Worm (Caenorhabditis elegans) whole organism, L4 larva: ENCODE measurements around the gene F09E5.8.

Source experiments
- D1046.2 ChIP-seq: fragments of 200-800 bp; sonication (Bioruptor generic); IDR thresholded peaks from 2 replicates; pipeline ENCODE4 v1.3.6; 2022; ENCODE audit warnings: missing genetic modification characterization, missing compliant biosample characterization
- F10B5.3 ChIP-seq: sonication (generic microtip); optimal IDR thresholded peaks from 2 replicates; lab custom pipeline; 2016; ENCODE audit warnings: mild to moderate bottlenecking, missing genetic modification characterization, missing compliant biosample characterization
- T20F7.1 ChIP-seq: fragments of 200-800 bp; sonication (Bioruptor generic); optimal IDR thresholded peaks from 2 replicates; lab custom pipeline; 2018; ENCODE audit warnings: mild to moderate bottlenecking, missing genetic modification characterization, missing compliant biosample characterization
- ZK546.5 ChIP-seq, 2 experiments: sonication (generic microtip); optimal IDR thresholded peaks; 2 replicates each; lab custom pipeline; 2017; ENCODE audit warnings: missing biosample characterization in 2 of 2, missing genetic modification characterization in 2 of 2
- aha-1 ChIP-seq: fragments of 150-350 bp; peaks from one replicate; lab custom pipeline; 2014; ENCODE audit warnings: missing biosample characterization, missing genetic modification characterization
- ama-1 ChIP-seq: fragments of 150-350 bp; optimal IDR thresholded peaks from 2 replicates; lab custom pipeline; 2014; ENCODE audit warnings: inconsistent platforms, mixed read lengths
- arid-1 ChIP-seq: fragments of 200-800 bp; sonication (Bioruptor generic); conservative IDR thresholded peaks from 2 replicates; pipeline ENCODE4 v1.3.6; 2022; ENCODE audit warnings: missing genetic modification reagents, missing genetic modification characterization, missing compliant biosample characterization
- attf-4 ChIP-seq: sonication (generic microtip); optimal IDR thresholded peaks from 3 replicates; lab custom pipeline; 2017; ENCODE audit warnings: missing biosample characterization, missing genetic modification characterization
- ceh-20 ChIP-seq: fragments of 200-800 bp; sonication (Bioruptor generic); IDR thresholded peaks from 2 replicates; pipeline ENCODE4 v1.3.6; 2022; ENCODE audit warnings: missing genetic modification reagents, missing genetic modification characterization, missing compliant biosample characterization
- ceh-82 ChIP-seq: sonication (generic microtip); optimal IDR thresholded peaks from 2 replicates; lab custom pipeline; 2017; ENCODE audit warnings: missing biosample characterization, missing genetic modification characterization
- ces-1 ChIP-seq: fragments of 150-350 bp; sonication (generic microtip); optimal IDR thresholded peaks from 4 replicates; lab custom pipeline; 2014; ENCODE audit warnings: missing biosample characterization, missing genetic modification reagents, missing genetic modification characterization
- daf-12 ChIP-seq: fragments of 150-350 bp; optimal IDR thresholded peaks from 2 replicates; lab custom pipeline; 2014; ENCODE audit warnings: missing biosample characterization, missing genetic modification reagents, missing genetic modification characterization
- daf-19 ChIP-seq: fragments of 200-800 bp; sonication (Bioruptor generic); conservative IDR thresholded peaks from 2 replicates; pipeline ENCODE4 v1.3.6; 2022; ENCODE audit warnings: missing genetic modification characterization, missing compliant biosample characterization
- dmd-6 ChIP-seq: fragments of 200-800 bp; sonication (Bioruptor generic); IDR thresholded peaks from 2 replicates; pipeline ENCODE4 v1.3.6; 2022; ENCODE audit warnings: missing genetic modification reagents, missing genetic modification characterization, missing compliant biosample characterization
- dpl-1 ChIP-seq: fragments of 150-350 bp; optimal IDR thresholded peaks from 2 replicates; lab custom pipeline; 2014; ENCODE audit warnings: missing biosample characterization, missing genetic modification reagents, missing genetic modification characterization
- dve-1 ChIP-seq: sonication (generic microtip); optimal IDR thresholded peaks from 2 replicates; lab custom pipeline; 2017; ENCODE audit warnings: antibody characterized with exemption, mild to moderate bottlenecking, missing genetic modification characterization, missing compliant biosample characterization; ENCODE audit not compliant: insufficient read depth
- hif-1 ChIP-seq, 2 experiments: sonication (generic microtip); optimal IDR thresholded peaks; 2 replicates each; lab custom pipeline; 2016 to 2017; ENCODE audit warnings: missing compliant biosample characterization in 2 of 2, missing genetic modification characterization in 2 of 2, missing genetic modification reagents in 2 of 2, missing genotype in 2 of 2, mild to moderate bottlenecking in 1 of 2
- hlh-11 ChIP-seq: fragments of 200-800 bp; sonication (Bioruptor generic); optimal IDR thresholded peaks from 2 replicates; lab custom pipeline; 2018; ENCODE audit warnings: mild to moderate bottlenecking, missing genetic modification characterization, missing compliant biosample characterization
- hlh-30 ChIP-seq: sonication (generic microtip); optimal IDR thresholded peaks from 2 replicates; lab custom pipeline; 2017; ENCODE audit warnings: antibody characterized with exemption, mild to moderate bottlenecking, missing genetic modification characterization, missing compliant biosample characterization; ENCODE audit not compliant: insufficient read depth
- hmg-1.1 ChIP-seq: fragments of 200-800 bp; sonication (Bioruptor generic); IDR thresholded peaks from 2 replicates; pipeline ENCODE4 v1.3.6; 2022; ENCODE audit warnings: missing genetic modification reagents, missing genetic modification characterization, missing compliant biosample characterization
- jun-1 ChIP-seq: fragments of 150-350 bp; optimal IDR thresholded peaks from 2 replicates; lab custom pipeline; 2014; ENCODE audit warnings: missing biosample characterization, missing genetic modification reagents, missing genetic modification characterization
- lin-38 ChIP-seq: fragments of 200-800 bp; sonication (Bioruptor generic); IDR thresholded peaks from 2 replicates; pipeline ENCODE4 v1.3.6; 2022; ENCODE audit warnings: missing genetic modification reagents, missing genetic modification characterization, missing compliant biosample characterization
- mdl-1 ChIP-seq, 2 experiments: fragments of 150-350 bp in 1 of 2; sonication (generic microtip) in 1 of 2; optimal IDR thresholded peaks; 2 replicates each; lab custom pipeline; 2014 to 2017; ENCODE audit warnings: missing biosample characterization in 2 of 2, missing genetic modification characterization in 2 of 2
- mep-1 ChIP-seq: fragments of 150-350 bp; sonication (generic microtip); optimal IDR thresholded peaks from 3 replicates; lab custom pipeline; 2014; ENCODE audit warnings: missing biosample characterization, missing genetic modification characterization
- mes-2 ChIP-seq: sonication (generic microtip); optimal IDR thresholded peaks from 2 replicates; lab custom pipeline; 2016; ENCODE audit warnings: missing genotype, mild to moderate bottlenecking, missing genetic modification characterization, missing compliant biosample characterization; ENCODE audit not compliant: poor library complexity, severe bottlenecking
- mxl-3 ChIP-seq: fragments of 200-800 bp; sonication (Bioruptor generic); optimal IDR thresholded peaks from 2 replicates; lab custom pipeline; 2018; ENCODE audit warnings: mild to moderate bottlenecking, missing genetic modification characterization, missing compliant biosample characterization
- nhr-10 ChIP-seq: fragments of 150-350 bp; optimal IDR thresholded peaks from 2 replicates; lab custom pipeline; 2014; ENCODE audit warnings: missing biosample characterization, missing genetic modification characterization
- nhr-11 ChIP-seq: fragments of 150-350 bp; optimal IDR thresholded peaks from 2 replicates; lab custom pipeline; 2014; ENCODE audit warnings: missing biosample characterization, missing genetic modification characterization
- nhr-25 ChIP-seq: sonication (generic microtip); optimal IDR thresholded peaks from 2 replicates; lab custom pipeline; 2017; ENCODE audit warnings: missing genetic modification characterization, mild to moderate bottlenecking, missing compliant biosample characterization, antibody characterized with exemption, moderate library complexity, borderline replicate concordance; ENCODE audit not compliant: insufficient read depth
- nhr-28 ChIP-seq: fragments of 150-350 bp; optimal IDR thresholded peaks from 2 replicates; lab custom pipeline; 2014; ENCODE audit warnings: missing biosample characterization, missing genetic modification characterization
- nhr-41 ChIP-seq: fragments of 200-800 bp; sonication (Bioruptor generic); IDR thresholded peaks from 2 replicates; pipeline ENCODE4 v1.3.6; 2022; ENCODE audit warnings: missing genetic modification reagents, missing genetic modification characterization, missing compliant biosample characterization
- nhr-76 ChIP-seq: fragments of 150-350 bp; optimal IDR thresholded peaks from 2 replicates; lab custom pipeline; 2014; ENCODE audit warnings: missing biosample characterization, missing genetic modification characterization
- pha-4 ChIP-seq, 2 experiments: fragments of 150-350 bp in 1 of 2; fragments of 200-800 bp in 1 of 2; sonication (Bioruptor generic) in 1 of 2; IDR thresholded peaks in 1 of 2; optimal IDR thresholded peaks in 1 of 2; 2 replicates each; pipeline versions ENCODE4 v1.3.6 to Lab custom; 2014 to 2022; ENCODE audit warnings: missing genetic modification characterization in 2 of 2, missing genetic modification reagents in 2 of 2, missing biosample characterization in 1 of 2, missing compliant biosample characterization in 1 of 2
- pqm-1 ChIP-seq: sonication (generic microtip); optimal IDR thresholded peaks from 2 replicates; lab custom pipeline; 2017; ENCODE audit warnings: missing biosample characterization, missing genetic modification characterization
- rbr-2 ChIP-seq: sonication (generic microtip); optimal IDR thresholded peaks from 2 replicates; lab custom pipeline; 2016; ENCODE audit warnings: missing genotype, missing genetic modification characterization, missing compliant biosample characterization
- sdz-12 ChIP-seq: fragments of 200-800 bp; sonication (Bioruptor generic); optimal IDR thresholded peaks from 2 replicates; lab custom pipeline; 2018; ENCODE audit warnings: mild to moderate bottlenecking, missing genetic modification characterization, missing compliant biosample characterization
- set-16 ChIP-seq: fragments of 200-800 bp; sonication (Bioruptor generic); IDR thresholded peaks from 2 replicates; pipeline ENCODE4 v1.3.6; 2022; ENCODE audit warnings: missing genetic modification reagents, missing genetic modification characterization, missing compliant biosample characterization
- skn-1 ChIP-seq: fragments of 150-350 bp; optimal IDR thresholded peaks from 2 replicates; lab custom pipeline; 2014; ENCODE audit warnings: missing biosample characterization, missing genetic modification characterization
- spr-1 ChIP-seq: sonication (generic microtip); optimal IDR thresholded peaks from 2 replicates; lab custom pipeline; 2016; ENCODE audit warnings: mild to moderate bottlenecking, missing genetic modification characterization, missing compliant biosample characterization
- spr-3 ChIP-seq: fragments of 200-800 bp; sonication (Bioruptor generic); optimal IDR thresholded peaks from 2 replicates; lab custom pipeline; 2018; ENCODE audit warnings: mild to moderate bottlenecking, missing genetic modification characterization, missing compliant biosample characterization
- tra-1 ChIP-seq: fragments of 200-800 bp; sonication (Bioruptor generic); IDR thresholded peaks from 2 replicates; pipeline ENCODE4 v1.3.6; 2022; ENCODE audit warnings: missing genetic modification reagents, missing genetic modification characterization, missing compliant biosample characterization
- unc-130 ChIP-seq: sonication (generic microtip); optimal IDR thresholded peaks from 2 replicates; lab custom pipeline; 2016; ENCODE audit warnings: missing genetic modification reagents, missing genetic modification characterization, missing compliant biosample characterization
- unc-62 ChIP-seq, 3 experiments: fragments of 150-350 bp in 1 of 3; sonication (generic microtip); optimal IDR thresholded peaks in 2 of 3; peaks in 1 of 3; 1 replicate in 1 of 3; 2 replicates in 2 of 3; lab custom pipeline; 2014 to 2017; ENCODE audit warnings: missing biosample characterization in 3 of 3, missing genetic modification characterization in 3 of 3, missing genetic modification reagents in 3 of 3, missing genotype in 1 of 3
- zag-1 ChIP-seq: fragments of 150-350 bp; optimal IDR thresholded peaks from 2 replicates; lab custom pipeline; 2014; ENCODE audit warnings: missing biosample characterization, missing genetic modification characterization
- zip-2 ChIP-seq: fragments of 150-350 bp; optimal IDR thresholded peaks from 2 replicates; lab custom pipeline; 2014; ENCODE audit warnings: missing biosample characterization, missing genetic modification characterization
- ztf-11 ChIP-seq: fragments of 150-350 bp; optimal IDR thresholded peaks from 2 replicates; lab custom pipeline; 2014; ENCODE audit warnings: missing biosample characterization, missing genetic modification characterization

F09E5.8 gene

ce11 chrII:5336035-5336376, 14.5 kb upstream of the F09E5.8 start (continued):
- no peak for TF ChIP-seq T20F7.1 (GFP tag; lab: Kevin White, UChicago)
- TF ChIP-seq, all 104 proteins: peak for 20

- peak; percentile 39 for TF ChIP-seq nhr-25 (tag; lab: Kevin White, UChicago)
- TF ChIP-seq D1046.2 = no peak
- TF ChIP-seq mdl-1 (tag; optimal IDR thresholded peaks at IDR 0.05; lab: Kevin White, UChicago) = peak; percentile 37 to 59
- peak; percentile 80 for TF ChIP-seq nhr-11 (tag; lab: Kevin White, UChicago)
- TF ChIP-seq unc-130 (GFP tag; lab: Kevin White, UChicago) = no peak
- peak in 1 of 2 experiments; percentile 27 for TF ChIP-seq hif-1 (tag; optimal IDR thresholded peaks at IDR 0.05; lab: Kevin White, UChicago)
- peak; percentile 56 for TF ChIP-seq dmd-6
- peak; percentile 25; the same call in 1 of the 2 replicates for TF ChIP-seq ceh-20 (GFP tag; lab: Robert Waterston, UW)
- TF ChIP-seq F10B5.3 (tag; lab: Kevin White, UChicago) = peak; percentile 60
- peak; percentile 94 for TF ChIP-seq jun-1
- no peak for TF ChIP-seq attf-4 (tag; lab: Kevin White, UChicago)
- peak; percentile 63 for TF ChIP-seq arid-1
- no peak for TF ChIP-seq nhr-10
- TF ChIP-seq mep-1 (tag; lab: Kevin White, UChicago) = peak; percentile 89
- no peak; the same call in 1 of the 2 replicates for TF ChIP-seq set-16 (GFP tag; lab: Robert Waterston, UW)
- peak; percentile 77 for TF ChIP-seq pha-4 (GFP tag; IDR thresholded peaks at IDR 0.05; lab: Robert Waterston, UW)
- peak; percentile 85 for TF ChIP-seq pha-4 (tag; optimal IDR thresholded peaks at IDR 0.05; lab: Kevin White, UChicago)
- TF ChIP-seq ama-1 (lab: Kevin White, UChicago) = peak; percentile 28
- TF ChIP-seq pqm-1 (tag; lab: Kevin White, UChicago) = peak; percentile 38
- no peak for TF ChIP-seq daf-19 (GFP tag; lab: Robert Waterston, UW)
- peak; percentile 76 for TF ChIP-seq dve-1
- no peak for TF ChIP-seq daf-12 (tag; lab: Kevin White, UChicago)
- peak; percentile 67 for TF ChIP-seq hlh-30 (tag; lab: Kevin White, UChicago)
- no peak for TF ChIP-seq zip-2
- TF ChIP-seq hmg-1.1 = peak; percentile 77
- peak; percentile 100 for TF ChIP-seq aha-1
- TF ChIP-seq rbr-2 (tag; lab: Kevin White, UChicago) = peak; percentile 84
- peak; percentile 14 for TF ChIP-seq spr-1 (tag; lab: Kevin White, UChicago)
- TF ChIP-seq ZK546.5 (tag; optimal IDR thresholded peaks at IDR 0.05; lab: Kevin White, UChicago) = no peak
- peak; percentile 43; the same call in 1 of the 2 replicates for TF ChIP-seq lin-38 (GFP tag; lab: Robert Waterston, UW)
- TF ChIP-seq sdz-12 (GFP tag; lab: Kevin White, UChicago) = peak; percentile 40
- peak; percentile 29 for TF ChIP-seq ces-1 (GFP tag; lab: Kevin White, UChicago)
- no peak for TF ChIP-seq nhr-41
- TF ChIP-seq skn-1 = no peak
- no peak for TF ChIP-seq zag-1
- TF ChIP-seq nhr-76 (tag; lab: Kevin White, UChicago) = peak; percentile 37
- TF ChIP-seq mes-2 (tag; lab: Kevin White, UChicago) = peak; percentile 82
- no peak for TF ChIP-seq ceh-82
- peak; percentile 1 for TF ChIP-seq spr-3 (GFP tag; lab: Kevin White, UChicago)
- TF ChIP-seq unc-62 (GFP tag; optimal IDR thresholded peaks at IDR 0.05 in 1 of 2; lab: Kevin White, UChicago) = peak in 1 of 2 experiments; percentile 92
- no peak for TF ChIP-seq unc-62 (tag; optimal IDR thresholded peaks at IDR 0.05; lab: Kevin White, UChicago)
- TF ChIP-seq hlh-11 (tag; lab: Kevin White, UChicago) = peak; percentile 87
- peak; percentile 67; the same call in 1 of the 2 replicates for TF ChIP-seq tra-1
- peak; percentile 37 for TF ChIP-seq mxl-3
- peak; percentile 67 for TF ChIP-seq nhr-28 (tag; lab: Kevin White, UChicago)
- TF ChIP-seq dpl-1 (GFP tag; lab: Kevin White, UChicago) = peak; percentile 45
- TF ChIP-seq ztf-11 = no peak
Observed at ce11 chrII:5336660-5337494, 13.6 kb upstream of the F09E5.8 start.
